Fruit fly (Drosophila melanogaster) whole organism, prepupa: ENCODE data around the gene Nubp1.
A peak's percentile ranks its signal among the peaks of the same experiment; 100 is the strongest.

ENCODE experiments used
- CG1621 ChIP-seq: fragments of 200-800 bp; sonication (Bioruptor generic); optimal IDR thresholded peaks from 3 replicates; lab custom pipeline; 2018; ENCODE audit warnings: missing biosample characterization, mild to moderate bottlenecking, missing genetic modification characterization
- CG6792 ChIP-seq: fragments of 200-800 bp; sonication (Bioruptor generic); optimal IDR thresholded peaks from 3 replicates; lab custom pipeline; 2016; ENCODE audit warnings: missing biosample characterization, missing genetic modification characterization
- CG7368 ChIP-seq: fragments of 200-800 bp; sonication (Bioruptor generic); optimal IDR thresholded peaks from 3 replicates; lab custom pipeline; 2016; ENCODE audit warnings: missing biosample characterization, missing genetic modification characterization
- CG8319 ChIP-seq: fragments of 200-800 bp; sonication (Bioruptor generic); optimal IDR thresholded peaks from 3 replicates; lab custom pipeline; 2016; ENCODE audit warnings: missing biosample characterization, missing genetic modification characterization
- Ets21C ChIP-seq: fragments of 200-800 bp; sonication (Bioruptor generic); optimal IDR thresholded peaks from 3 replicates; lab custom pipeline; 2016; ENCODE audit warnings: missing biosample characterization, missing genetic modification characterization
- Hr38 ChIP-seq: sonication (Bioruptor generic); optimal IDR thresholded peaks from 2 replicates; lab custom pipeline; 2016; ENCODE audit warnings: missing biosample characterization, missing genetic modification characterization
- Lpt ChIP-seq: fragments of 200-800 bp; sonication (Bioruptor generic); optimal IDR thresholded peaks from 3 replicates; lab custom pipeline; 2016; ENCODE audit warnings: missing biosample characterization, missing genetic modification characterization
- Smox ChIP-seq: fragments of 200-800 bp; sonication (Bioruptor generic); optimal IDR thresholded peaks from 3 replicates; lab custom pipeline; 2016; ENCODE audit warnings: missing biosample characterization, missing genetic modification characterization
- Sox14 ChIP-seq: fragments of 200-800 bp; sonication (Bioruptor generic); optimal IDR thresholded peaks from 3 replicates; lab custom pipeline; 2016; ENCODE audit warnings: missing biosample characterization, missing genetic modification characterization
- lz ChIP-seq: fragments of 200-800 bp; sonication (Bioruptor generic); optimal IDR thresholded peaks from 3 replicates; lab custom pipeline; 2016; ENCODE audit warnings: missing biosample characterization, missing genetic modification characterization
- spab ChIP-seq: fragments of 200-800 bp; sonication (Bioruptor generic); optimal IDR thresholded peaks from 2 replicates; lab custom pipeline; 2017; ENCODE audit warnings: missing biosample characterization, mild to moderate bottlenecking, missing genetic modification characterization, missing genetic modification reagents
- ss ChIP-seq, 2 experiments: fragments of 200-800 bp; sonication (Bioruptor generic); optimal IDR thresholded peaks; 2 replicates in 1 of 2; 3 replicates in 1 of 2; lab custom pipeline; 2017 to 2018; ENCODE audit warnings: mild to moderate bottlenecking in 2 of 2, missing biosample characterization in 2 of 2, missing genetic modification characterization in 2 of 2, moderate library complexity in 1 of 2
- topi ChIP-seq: fragments of 200-800 bp; sonication (Bioruptor generic); optimal IDR thresholded peaks from 3 replicates; lab custom pipeline; 2016; ENCODE audit warnings: missing biosample characterization, missing genetic modification characterization

dm6 chr2L:16703753-16704152 is 28.6 kb upstream of the Nubp1 start:
- peak; percentile 43 for TF ChIP-seq Ets21C (GFP tag; lab: Kevin White, UChicago)
- TF ChIP-seq CG1621 (tag; lab: Kevin White, UChicago), result no peak
- TF ChIP-seq spab (GFP tag; lab: Kevin White, UChicago), result no peak
- TF ChIP-seq CG6792, result peak; percentile 18
- TF ChIP-seq topi (GFP tag; lab: Kevin White, UChicago), result peak; percentile 60
- TF ChIP-seq Sox14 (GFP tag; lab: Kevin White, UChicago), result peak; percentile 61
- no peak for TF ChIP-seq CG7368 (GFP tag; lab: Kevin White, UChicago)
- TF ChIP-seq lz, result peak; percentile 37
- peak; percentile 43 for TF ChIP-seq Smox
- TF ChIP-seq ss (GFP tag; optimal IDR thresholded peaks at IDR 0.05; lab: Kevin White, UChicago), result no peak
- no peak for TF ChIP-seq CG8319 (GFP tag; lab: Kevin White, UChicago)
- no peak for TF ChIP-seq Lpt (GFP tag; lab: Kevin White, UChicago)
- no peak for TF ChIP-seq Hr38 (GFP tag; lab: Kevin White, UChicago)
